Worm (Caenorhabditis elegans): ENCODE measurements around the gene gsp-1.

Gene gsp-1

ce11 chrV:10682122-10682521 is at the start of gene gsp-1:
Gene gsp-1 (plus strand): TSS chrV:10682422.
- no peak for TF ChIP-seq pes-1 (GFP tag; IDR thresholded peaks at IDR 0.05)
- no peak for TF ChIP-seq hnd-1 (tag; optimal IDR thresholded peaks at IDR 0.05)

DNA sequence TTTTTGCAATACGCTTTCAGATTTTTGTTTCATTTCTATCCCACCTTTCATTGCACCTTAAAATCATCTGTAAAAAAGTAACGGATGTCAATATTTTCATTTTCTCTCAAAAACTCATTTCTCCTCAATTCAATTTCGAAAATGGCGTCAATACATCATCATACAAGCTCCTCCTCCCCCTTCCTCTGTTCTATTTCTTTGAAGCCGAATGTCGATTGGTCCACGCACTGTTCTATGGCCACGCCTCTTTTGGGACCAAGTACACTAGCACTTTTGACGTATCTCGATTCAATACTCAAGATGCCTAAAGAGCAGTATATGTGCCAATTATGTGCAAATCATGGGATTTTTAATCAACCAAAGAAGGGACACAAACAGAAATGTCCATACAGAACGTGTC is 49.5 kb upstream of the gsp-1 start, which contains the start of gene mab-23:
mab-23 (plus strand) TSS at position 301 of the 400 bp plus-strand sequence.
- TF ChIP-seq scrt-1 (GFP tag; IDR thresholded peaks at IDR 0.05), result no peak
- no peak for TF ChIP-seq tbx-37 (GFP tag; conservative IDR thresholded peaks at IDR 0.05)
- no peak for TF ChIP-seq hnd-1 (tag; optimal IDR thresholded peaks at IDR 0.05)
- no peak for TF ChIP-seq ceh-36 (tag; optimal IDR thresholded peaks at IDR 0.05)
- TF ChIP-seq ets-7 (tag; optimal IDR thresholded peaks at IDR 0.05), result no peak
- TF ChIP-seq ceh-13 (GFP tag; optimal IDR thresholded peaks at IDR 0.05), result no peak
- TF ChIP-seq tbx-11 (GFP tag; IDR thresholded peaks at IDR 0.05), result no peak
- TF ChIP-seq hmbx-1 (tag; optimal IDR thresholded peaks at IDR 0.05), result no peak
- TF ChIP-seq pes-1 (GFP tag; IDR thresholded peaks at IDR 0.05), result no peak
- no peak for TF ChIP-seq hmg-4 (GFP tag; optimal IDR thresholded peaks at IDR 0.05)
- TF ChIP-seq sea-1 (GFP tag; conservative IDR thresholded peaks at IDR 0.05), result no peak
- TF ChIP-seq tra-4 (tag; optimal IDR thresholded peaks at IDR 0.05), result no peak
- no peak for TF ChIP-seq aly-1 (tag; optimal IDR thresholded peaks at IDR 0.05)
- no peak for TF ChIP-seq flt-1 (GFP tag; IDR thresholded peaks at IDR 0.05)

DNA sequence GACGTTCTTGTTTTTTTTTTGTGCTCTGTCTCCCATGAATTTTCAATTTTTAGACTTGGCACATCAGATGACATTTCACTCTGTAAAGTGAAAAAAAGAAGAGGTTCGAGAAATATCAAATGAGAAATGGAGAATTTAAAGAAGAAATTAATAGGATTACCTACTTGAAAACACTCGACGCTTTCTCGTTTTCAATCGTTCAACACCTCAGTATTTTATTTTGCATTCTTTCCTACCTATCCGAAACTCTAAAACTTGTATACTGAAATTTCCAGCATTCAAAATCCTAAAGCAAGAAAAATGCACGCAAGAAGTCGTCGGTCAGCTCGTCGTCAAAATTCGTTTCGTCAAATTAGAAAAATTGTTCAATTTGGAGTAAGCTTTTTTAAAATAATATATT is 46.5 kb upstream of the gsp-1 start, which contains the start of gene kvs-2:
kvs-2 (plus strand) TSS at position 301 of the 400 bp plus-strand sequence.
- TF ChIP-seq scrt-1 (GFP tag; IDR thresholded peaks at IDR 0.05) (no peak), ets-7 (tag; optimal IDR thresholded peaks at IDR 0.05) (no peak), hmg-4 (GFP tag; optimal IDR thresholded peaks at IDR 0.05) (no peak), ceh-36 (tag; optimal IDR thresholded peaks at IDR 0.05) (no peak), ama-1 (optimal IDR thresholded peaks at IDR 0.05) (no peak)

ce11 chrV:10640977-10641376 is 41.2 kb upstream of the gsp-1 start:
- TF ChIP-seq hmg-4 (GFP tag; optimal IDR thresholded peaks at IDR 0.05) (no peak), F13C5.2 (tag; optimal IDR thresholded peaks at IDR 0.05) (no peak), sea-1 (GFP tag; conservative IDR thresholded peaks at IDR 0.05) (no peak), ama-1 (optimal IDR thresholded peaks at IDR 0.05) (no peak), aly-1 (tag; optimal IDR thresholded peaks at IDR 0.05) (no peak), pes-1 (GFP tag; IDR thresholded peaks at IDR 0.05) (no peak), tra-4 (tag; optimal IDR thresholded peaks at IDR 0.05) (no peak)

DNA sequence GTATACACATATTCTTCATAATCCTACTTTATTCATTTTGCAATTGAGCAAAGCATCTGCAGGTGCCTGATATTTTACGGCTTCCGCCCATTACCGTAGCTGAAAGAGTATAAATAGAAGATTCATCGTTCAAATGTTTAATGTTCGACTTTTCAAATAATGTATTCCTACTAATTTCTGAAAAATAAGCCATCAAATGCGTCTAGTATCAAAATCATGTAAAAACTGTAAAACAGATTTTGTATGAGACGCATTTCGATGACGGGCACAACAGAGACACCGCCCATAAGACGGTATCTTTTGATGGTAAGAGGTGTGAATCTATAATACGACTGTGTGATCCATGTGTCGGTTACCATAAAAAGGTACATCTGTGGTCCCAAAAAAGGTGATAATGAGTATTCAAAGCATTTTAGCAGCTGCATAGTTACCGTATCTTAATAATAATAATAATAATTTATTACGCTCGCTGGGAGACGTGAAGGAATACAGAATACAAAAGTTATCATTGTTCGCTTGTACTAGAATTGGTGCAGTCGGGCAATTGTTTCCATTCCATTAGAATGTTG is 35.1 kb upstream of the gsp-1 start, which contains the start of the genes C32C4.3 and C32C4.16:
C32C4.3 (minus strand) TSS at position 101 of the 569 bp plus-strand sequence.
C32C4.16 (plus strand) TSS at position 519 of the 569 bp plus-strand sequence.
- TF ChIP-seq ama-1 (optimal IDR thresholded peaks at IDR 0.05) (no peak), F13C5.2 (tag; optimal IDR thresholded peaks at IDR 0.05) (no peak), hmg-4 (GFP tag; optimal IDR thresholded peaks at IDR 0.05) (no peak), B0310.2 (tag; optimal IDR thresholded peaks at IDR 0.05) (no peak), hmbx-1 (tag; optimal IDR thresholded peaks at IDR 0.05) (no peak), aly-1 (tag; optimal IDR thresholded peaks at IDR 0.05) (no peak), ceh-36 (tag; optimal IDR thresholded peaks at IDR 0.05) (no peak), ceh-13 (GFP tag; optimal IDR thresholded peaks at IDR 0.05) (no peak), tra-4 (tag; optimal IDR thresholded peaks at IDR 0.05) (no peak), flt-1 (GFP tag; IDR thresholded peaks at IDR 0.05) (no peak), ets-7 (tag; optimal IDR thresholded peaks at IDR 0.05) (no peak), sea-1 (GFP tag; conservative IDR thresholded peaks at IDR 0.05) (no peak), hnd-1 (tag; optimal IDR thresholded peaks at IDR 0.05) (no peak), pes-1 (GFP tag; IDR thresholded peaks at IDR 0.05) (no peak)

DNA sequence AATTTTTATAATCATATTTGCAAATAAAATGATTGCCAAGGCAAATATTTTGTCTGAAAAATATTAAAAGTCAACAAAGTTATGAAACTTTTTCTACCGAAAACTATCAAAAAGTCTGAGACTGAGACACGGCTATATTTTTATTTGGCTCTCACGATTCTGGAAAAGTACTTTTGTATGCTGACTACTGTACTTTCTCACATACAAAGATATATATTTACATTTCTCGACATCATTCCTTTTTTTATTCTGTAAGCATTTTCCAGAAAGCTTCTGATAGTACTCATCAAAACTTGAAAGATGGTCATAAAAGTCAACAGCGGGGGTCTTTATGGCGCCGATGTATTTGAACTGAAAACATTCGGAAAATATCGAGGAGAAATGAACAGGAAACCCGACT is 34.1 kb upstream of the gsp-1 start, which contains the start of gene aqp-6:
aqp-6 (plus strand) TSS at position 301 of the 400 bp plus-strand sequence.
- no peak for TF ChIP-seq B0310.2 (tag; optimal IDR thresholded peaks at IDR 0.05)

ce11 chrV:10654165-10654564 is 28.1 kb upstream of the gsp-1 start, which contains the start of gene ugt-35:
Gene ugt-35 (minus strand): TSS chrV:10654265.
- TF ChIP-seq ama-1 (optimal IDR thresholded peaks at IDR 0.05), result no peak
- TF ChIP-seq tbx-37 (GFP tag; conservative IDR thresholded peaks at IDR 0.05), result no peak
- no peak for TF ChIP-seq hmbx-1 (tag; optimal IDR thresholded peaks at IDR 0.05)
- TF ChIP-seq ceh-36 (tag; optimal IDR thresholded peaks at IDR 0.05), result no peak
- TF ChIP-seq scrt-1 (GFP tag; IDR thresholded peaks at IDR 0.05), result no peak
- no peak for TF ChIP-seq flt-1 (GFP tag; IDR thresholded peaks at IDR 0.05)
- no peak for TF ChIP-seq hnd-1 (tag; optimal IDR thresholded peaks at IDR 0.05)
- TF ChIP-seq B0310.2 (tag; optimal IDR thresholded peaks at IDR 0.05), result no peak
- TF ChIP-seq aly-1 (tag; optimal IDR thresholded peaks at IDR 0.05), result no peak
- TF ChIP-seq F13C5.2 (tag; optimal IDR thresholded peaks at IDR 0.05), result no peak
- TF ChIP-seq ets-7 (tag; optimal IDR thresholded peaks at IDR 0.05), result no peak
- TF ChIP-seq tra-4 (tag; optimal IDR thresholded peaks at IDR 0.05), result no peak
- no peak for TF ChIP-seq sea-1 (GFP tag; conservative IDR thresholded peaks at IDR 0.05)
- no peak for TF ChIP-seq pes-1 (GFP tag; IDR thresholded peaks at IDR 0.05)

ce11 chrV:10656958-10657357 is 25.3 kb upstream of the gsp-1 start, which contains the start of gene ugt-34:
Gene ugt-34 (minus strand): TSS chrV:10656978.
- TF ChIP-seq aly-1 (tag; optimal IDR thresholded peaks at IDR 0.05), result no peak
- TF ChIP-seq scrt-1 (GFP tag; IDR thresholded peaks at IDR 0.05), result no peak
- no peak for TF ChIP-seq flt-1 (GFP tag; IDR thresholded peaks at IDR 0.05)
- TF ChIP-seq pes-1 (GFP tag; IDR thresholded peaks at IDR 0.05), result no peak
- no peak for TF ChIP-seq ama-1 (optimal IDR thresholded peaks at IDR 0.05)
- no peak for TF ChIP-seq hmbx-1 (tag; optimal IDR thresholded peaks at IDR 0.05)
- no peak for TF ChIP-seq sea-1 (GFP tag; conservative IDR thresholded peaks at IDR 0.05)
- TF ChIP-seq ceh-36 (tag; optimal IDR thresholded peaks at IDR 0.05), result no peak
- no peak for TF ChIP-seq tra-4 (tag; optimal IDR thresholded peaks at IDR 0.05)
- TF ChIP-seq hnd-1 (tag; optimal IDR thresholded peaks at IDR 0.05), result no peak
- no peak for TF ChIP-seq tbx-37 (GFP tag; conservative IDR thresholded peaks at IDR 0.05)
- no peak for TF ChIP-seq B0310.2 (tag; optimal IDR thresholded peaks at IDR 0.05)
- TF ChIP-seq tbx-11 (GFP tag; IDR thresholded peaks at IDR 0.05), result no peak
- TF ChIP-seq ets-7 (tag; optimal IDR thresholded peaks at IDR 0.05), result no peak
- no peak for TF ChIP-seq F13C5.2 (tag; optimal IDR thresholded peaks at IDR 0.05)
- no peak for TF ChIP-seq ceh-13 (GFP tag; optimal IDR thresholded peaks at IDR 0.05)

All from whole organism, early embryonic.